Worm (Caenorhabditis elegans): ENCODE data around the gene T01H10.11.

T01H10.11 gene

DNA sequence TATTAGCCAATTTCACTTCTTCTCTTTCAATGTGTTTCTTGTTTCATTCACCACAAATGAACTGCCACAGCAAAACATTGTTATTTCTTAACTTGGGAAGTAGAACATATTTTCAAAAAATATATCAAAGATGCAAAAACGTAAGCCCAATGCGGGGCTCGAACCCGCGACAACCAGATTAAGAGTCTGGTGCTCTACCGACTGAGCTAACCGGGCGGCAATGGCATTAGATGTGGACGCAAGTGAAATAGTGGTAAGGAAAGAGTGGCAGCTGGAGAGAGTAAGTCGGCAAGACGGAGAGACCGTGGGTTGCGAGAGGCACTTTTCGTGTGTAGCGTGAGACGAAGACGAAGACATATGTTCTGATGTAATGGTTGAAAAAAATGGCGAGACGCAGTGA lies 17.2 kb upstream of the T01H10.11 start (continued):
- peak; percentile 75 for TF ChIP-seq fkh-10 (GFP tag; optimal IDR thresholded peaks at IDR 0.05)
- TF ChIP-seq dve-1 (tag; optimal IDR thresholded peaks at IDR 0.05), result peak; percentile 96
- TF ChIP-seq hlh-6 (tag; optimal IDR thresholded peaks at IDR 0.05), result peak; percentile 98
- TF ChIP-seq unc-3 (GFP tag; conservative IDR thresholded peaks at IDR 0.05), result peak; percentile 98
- TF ChIP-seq unc-3 (tag; optimal IDR thresholded peaks at IDR 0.05), result peak; percentile 89
- TF ChIP-seq nhr-11 (tag; optimal IDR thresholded peaks at IDR 0.05), result no peak
- TF ChIP-seq pat-9 (tag; optimal IDR thresholded peaks at IDR 0.05), result peak; percentile 96
- no peak for TF ChIP-seq ref-2 (tag; optimal IDR thresholded peaks at IDR 0.05)
- peak; percentile 77 for TF ChIP-seq elt-4 (tag; optimal IDR thresholded peaks at IDR 0.05)
- peak; percentile 94 for TF ChIP-seq sdc-2 (tag; optimal IDR thresholded peaks at IDR 0.05)
- TF ChIP-seq pag-3 (tag; optimal IDR thresholded peaks at IDR 0.05; ENCODE audit: borderline replicate concordance), result peak; percentile 87
- TF ChIP-seq mec-3 (tag; optimal IDR thresholded peaks at IDR 0.05; ENCODE audit: borderline replicate concordance), result peak; percentile 76
- TF ChIP-seq unc-55 (GFP tag; optimal IDR thresholded peaks at IDR 0.05), result no peak
- TF ChIP-seq fax-1 (tag; optimal IDR thresholded peaks at IDR 0.05), result peak; percentile 92
- peak; percentile 86 for TF ChIP-seq zip-5 (tag; optimal IDR thresholded peaks at IDR 0.05)
- peak; percentile 94 for TF ChIP-seq rnt-1 (tag; optimal IDR thresholded peaks at IDR 0.05)
- peak; percentile 89 for TF ChIP-seq C08G9.2 (tag; optimal IDR thresholded peaks at IDR 0.05)
- peak; percentile 13 for TF ChIP-seq pros-1 (tag; optimal IDR thresholded peaks at IDR 0.05)
- TF ChIP-seq che-1 (tag; optimal IDR thresholded peaks at IDR 0.05), result peak; percentile 96
- no peak for TF ChIP-seq ama-1 (optimal IDR thresholded peaks at IDR 0.05)
- TF ChIP-seq tbx-2 (tag; optimal IDR thresholded peaks at IDR 0.05), result peak; percentile 95
- TF ChIP-seq ttx-3 (tag; optimal IDR thresholded peaks at IDR 0.05), result peak; percentile 97
- peak; percentile 83 for TF ChIP-seq nfya-1 (tag; optimal IDR thresholded peaks at IDR 0.05)
- TF ChIP-seq fkh-6 (tag; optimal IDR thresholded peaks at IDR 0.05), result peak; percentile 96
- TF ChIP-seq ceh-9 (tag; optimal IDR thresholded peaks at IDR 0.05), result peak; percentile 82
- TF ChIP-seq K02D7.2 (tag; optimal IDR thresholded peaks at IDR 0.05), result peak; percentile 92
- TF ChIP-seq lin-11 (tag; optimal IDR thresholded peaks at IDR 0.05), result peak; percentile 94
- TF ChIP-seq K09A11.1 (tag; optimal IDR thresholded peaks at IDR 0.05; ENCODE audit: insufficient read depth), result peak; percentile 84
- peak; percentile 93 for TF ChIP-seq madf-2 (tag; optimal IDR thresholded peaks at IDR 0.05)
- peak; percentile 71 for TF ChIP-seq tbx-7 (tag; optimal IDR thresholded peaks at IDR 0.05)
- peak; percentile 92 for TF ChIP-seq ceh-18 (tag; optimal IDR thresholded peaks at IDR 0.05)
- TF ChIP-seq ahr-1 (tag; optimal IDR thresholded peaks at IDR 0.05), result peak; percentile 90
- peak; percentile 94 for TF ChIP-seq F13H6.1 (tag; optimal IDR thresholded peaks at IDR 0.05)

DNA sequence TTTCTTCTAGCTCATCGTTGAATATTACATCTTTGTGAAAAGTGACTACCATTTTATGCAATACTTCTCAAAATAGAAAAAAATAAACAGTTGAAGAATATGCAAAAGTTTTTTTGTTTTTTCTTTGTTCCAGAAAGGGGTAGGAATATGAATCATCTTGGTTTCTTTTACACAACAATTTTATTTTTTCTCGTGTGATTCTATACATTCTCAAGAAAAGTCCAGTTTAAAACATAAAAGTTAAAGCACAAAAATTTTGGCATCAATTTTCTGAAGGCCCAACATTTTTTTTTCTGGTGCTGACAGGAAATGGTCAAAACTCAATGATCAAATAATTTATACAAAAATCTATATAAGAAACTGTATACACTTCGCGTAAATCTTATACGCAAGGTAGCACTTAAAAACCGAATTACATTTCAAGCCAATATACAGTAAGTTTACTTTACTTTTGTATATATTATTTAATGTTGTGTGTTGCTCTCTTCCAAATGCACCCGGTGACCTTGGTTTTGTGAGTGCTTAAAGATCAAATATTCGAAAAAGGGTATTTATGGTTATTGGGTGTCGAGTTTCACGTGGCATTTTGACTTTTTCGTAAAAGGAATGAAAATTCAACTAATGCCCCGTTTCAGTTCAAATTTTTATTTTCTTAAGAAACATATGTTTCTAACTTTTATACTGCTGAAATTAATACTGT lies 14.6 kb upstream of the T01H10.11 start, which contains the start of the genes W03G11.2 and lgc-13:
W03G11.2 (minus strand) TSS at position 101 of the 700 bp plus-strand sequence.
lgc-13 (plus strand) TSS at position 650 of the 700 bp plus-strand sequence.
- no peak for TF ChIP-seq unc-86 (tag; optimal IDR thresholded peaks at IDR 0.05)
- TF ChIP-seq sox-4 (tag; optimal IDR thresholded peaks at IDR 0.05), result no peak
- no peak for TF ChIP-seq ceh-22 (tag; optimal IDR thresholded peaks at IDR 0.05)
- no peak for TF ChIP-seq ceh-48 (tag; optimal IDR thresholded peaks at IDR 0.05)
- TF ChIP-seq K02D7.2 (tag; optimal IDR thresholded peaks at IDR 0.05), result no peak
- TF ChIP-seq elt-4 (tag; optimal IDR thresholded peaks at IDR 0.05), result no peak
- TF ChIP-seq T23F11.4 (GFP tag; optimal IDR thresholded peaks at IDR 0.05), result no peak
- TF ChIP-seq ceh-6 (GFP tag; optimal IDR thresholded peaks at IDR 0.05), result no peak
- TF ChIP-seq tbx-2 (tag; optimal IDR thresholded peaks at IDR 0.05), result no peak
- TF ChIP-seq pag-3 (tag; optimal IDR thresholded peaks at IDR 0.05; ENCODE audit: borderline replicate concordance), result no peak
- no peak for TF ChIP-seq Y22D7AL.16 (tag; optimal IDR thresholded peaks at IDR 0.05)
- no peak for TF ChIP-seq unc-42 (tag; optimal IDR thresholded peaks at IDR 0.05)
- TF ChIP-seq nhr-11 (tag; optimal IDR thresholded peaks at IDR 0.05), result no peak
- no peak for TF ChIP-seq ref-2 (tag; optimal IDR thresholded peaks at IDR 0.05)

All from whole organism, late embryonic.